Fruit fly (Drosophila melanogaster): Measurements from ENCODE around the gene CG34450.

CG34450 gene

DNA sequence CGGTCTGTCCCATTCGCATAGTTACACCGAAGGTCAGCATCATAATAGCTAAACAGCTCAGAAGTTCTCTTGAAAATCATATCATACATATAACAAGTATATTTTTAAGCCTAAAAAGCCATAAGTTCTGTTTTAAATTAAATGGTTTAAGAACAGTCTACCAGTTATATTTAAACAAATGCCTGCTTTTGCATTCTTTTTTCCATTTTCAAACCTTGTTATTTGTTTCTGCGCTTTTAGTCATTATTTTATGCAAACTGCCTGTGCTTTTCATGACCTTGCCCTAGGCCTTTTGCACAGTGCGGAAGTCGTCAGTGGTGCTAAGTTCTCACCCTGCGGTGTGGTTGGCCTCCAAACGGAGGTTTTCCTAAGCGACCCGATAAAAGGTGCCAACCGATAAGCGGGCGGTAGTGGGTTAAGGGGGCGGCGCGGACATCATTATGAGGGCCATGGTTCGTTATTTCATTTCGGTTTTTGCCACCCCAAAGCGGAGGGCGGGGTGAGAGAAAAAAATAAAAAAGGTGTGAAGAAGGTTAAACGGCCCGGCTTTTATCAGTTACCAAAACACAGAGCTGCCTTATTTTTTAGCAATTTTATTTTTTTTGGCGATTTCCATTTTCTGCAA is 14.3 kb upstream of the CG34450 start:
- peak; percentile 47 for TF ChIP-seq tai (GFP tag; optimal IDR thresholded peaks at IDR 0.05)
- peak; percentile 73 for TF ChIP-seq OdsH (GFP tag; optimal IDR thresholded peaks at IDR 0.05)
- peak; percentile 84 for TF ChIP-seq HLH106 (tag; optimal IDR thresholded peaks at IDR 0.05)
- TF ChIP-seq dl (GFP tag; optimal IDR thresholded peaks at IDR 0.05; ENCODE audit: insufficient read depth in 1 of 2, partially characterized antibody in 2 of 2) = no peak
- peak; percentile 33 for TF ChIP-seq Dfd (GFP tag; optimal IDR thresholded peaks at IDR 0.05)
- no peak for TF ChIP-seq pan (optimal IDR thresholded peaks at IDR 0.05)
- TF ChIP-seq Hr78 (GFP tag; optimal IDR thresholded peaks at IDR 0.05) = no peak
- TF ChIP-seq Vsx2 (GFP tag; optimal IDR thresholded peaks at IDR 0.05; ENCODE audit: partially characterized antibody) = no peak
- peak; percentile 77 for TF ChIP-seq h (GFP tag; optimal IDR thresholded peaks at IDR 0.05)
- TF ChIP-seq jim (GFP tag; optimal IDR thresholded peaks at IDR 0.05) = peak; percentile 78
- no peak for TF ChIP-seq Hr83 (GFP tag; optimal IDR thresholded peaks at IDR 0.05; ENCODE audit: poor library complexity, severe bottlenecking)
- TF ChIP-seq fru (GFP tag; optimal IDR thresholded peaks at IDR 0.05) = peak; percentile 68
- TF ChIP-seq Sp1 (GFP tag; optimal IDR thresholded peaks at IDR 0.05) = peak; percentile 79
- no peak for TF ChIP-seq Myc (optimal IDR thresholded peaks at IDR 0.05)
- no peak for TF ChIP-seq Dif (GFP tag; optimal IDR thresholded peaks at IDR 0.05; ENCODE audit: partially characterized antibody)
- TF ChIP-seq CG32264 (GFP tag; optimal IDR thresholded peaks at IDR 0.05) = no peak
- peak; percentile 80 for TF ChIP-seq ey (GFP tag; optimal IDR thresholded peaks at IDR 0.05)
- TF ChIP-seq CrebA (GFP tag; optimal IDR thresholded peaks at IDR 0.05; ENCODE audit: borderline replicate concordance) = no peak
- no peak for TF ChIP-seq GATAd (GFP tag; optimal IDR thresholded peaks at IDR 0.05)
- TF ChIP-seq psq (GFP tag; optimal IDR thresholded peaks at IDR 0.05) = peak; percentile 54
- no peak for TF ChIP-seq lola (GFP tag; optimal IDR thresholded peaks at IDR 0.05)
- TF ChIP-seq usp (GFP tag; optimal IDR thresholded peaks at IDR 0.05) = no peak
- peak in 1 of 2 experiments; percentile 82 for TF ChIP-seq foxo (GFP tag; optimal IDR thresholded peaks at IDR 0.05)
- peak; percentile 64 for TF ChIP-seq CG9705 (GFP tag; optimal IDR thresholded peaks at IDR 0.05)
- no peak for TF ChIP-seq N (GFP tag; optimal IDR thresholded peaks at IDR 0.05)
- peak; percentile 77 for TF ChIP-seq rgr (GFP tag; optimal IDR thresholded peaks at IDR 0.05)
- no peak for TF ChIP-seq dsf (GFP tag; optimal IDR thresholded peaks at IDR 0.05; ENCODE audit: borderline replicate concordance)
- no peak for TF ChIP-seq brk (GFP tag; optimal IDR thresholded peaks at IDR 0.05)
- TF ChIP-seq Mio (GFP tag; optimal IDR thresholded peaks at IDR 0.05) = no peak
- no peak for TF ChIP-seq sage (GFP tag; optimal IDR thresholded peaks at IDR 0.05)
- no peak for TF ChIP-seq Jra (GFP tag; optimal IDR thresholded peaks at IDR 0.05)
- peak; percentile 78 for TF ChIP-seq br (GFP tag; optimal IDR thresholded peaks at IDR 0.05)
- TF ChIP-seq sv (GFP tag; optimal IDR thresholded peaks at IDR 0.05) = no peak
- no peak for TF ChIP-seq Hnf4 (GFP tag; optimal IDR thresholded peaks at IDR 0.05)
- TF ChIP-seq Abd-B (GFP tag; optimal IDR thresholded peaks at IDR 0.05) = no peak
- TF ChIP-seq woc (GFP tag; optimal IDR thresholded peaks at IDR 0.05) = peak; percentile 27
- no peak for TF ChIP-seq Rel (GFP tag; optimal IDR thresholded peaks at IDR 0.05)
- TF ChIP-seq Rel (tag; optimal IDR thresholded peaks at IDR 0.05) = peak; percentile 26
- TF ChIP-seq dmrt93B (GFP tag; optimal IDR thresholded peaks at IDR 0.05) = peak; percentile 80

DNA sequence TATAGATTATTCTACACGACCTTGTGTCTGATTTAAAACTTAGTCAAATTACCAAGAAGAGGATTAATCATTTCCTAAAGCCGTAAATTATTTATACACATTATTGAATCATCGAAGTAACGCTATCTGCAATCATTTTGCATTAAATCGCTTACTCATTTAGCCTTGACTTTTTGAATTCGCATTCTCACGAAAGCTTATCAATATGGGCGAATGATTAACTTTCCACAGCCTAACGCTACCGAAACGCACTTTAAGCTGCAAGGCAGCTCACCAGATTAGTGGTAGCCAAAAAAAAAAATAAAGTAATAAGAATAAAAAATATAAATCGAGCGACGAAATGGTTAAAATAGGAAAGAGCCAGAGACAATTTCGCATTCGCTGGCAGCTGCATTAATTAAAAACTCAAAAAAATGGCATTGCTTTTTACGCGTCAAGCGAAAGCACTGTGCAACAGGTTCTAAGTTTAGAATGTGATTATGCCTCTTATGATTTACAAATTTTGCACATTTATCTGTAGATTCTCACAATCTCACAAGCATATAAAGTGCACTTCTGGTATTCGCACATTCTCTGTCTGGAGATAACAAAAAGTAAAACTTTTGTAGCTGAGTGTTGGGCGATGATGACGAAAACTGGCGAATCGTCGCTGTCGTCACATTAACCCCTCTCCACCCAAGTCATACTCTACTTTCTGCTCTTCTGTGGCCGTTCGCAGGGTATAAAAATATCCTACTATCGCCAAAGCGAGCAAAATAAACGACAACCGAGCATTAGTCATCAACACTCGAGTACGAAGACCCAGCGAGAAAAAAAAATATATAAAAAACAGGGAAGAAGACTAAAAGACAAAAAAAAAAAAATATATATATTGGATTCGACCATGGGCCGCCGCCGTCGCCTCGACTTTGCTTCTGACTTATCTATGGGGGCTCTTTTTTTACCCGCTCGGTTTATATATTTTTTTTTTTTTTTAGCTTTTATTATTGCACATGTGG is 13.5 kb upstream of the CG34450 start:
- peak; percentile 96 for TF ChIP-seq rgr (GFP tag; optimal IDR thresholded peaks at IDR 0.05)
- TF ChIP-seq br (GFP tag; optimal IDR thresholded peaks at IDR 0.05) = peak; percentile 95
- TF ChIP-seq CG32264 (GFP tag; optimal IDR thresholded peaks at IDR 0.05) = peak; percentile 93
- TF ChIP-seq dmrt93B (GFP tag; optimal IDR thresholded peaks at IDR 0.05) = peak; percentile 91
- no peak for TF ChIP-seq Dfd (GFP tag; optimal IDR thresholded peaks at IDR 0.05)
- peak; percentile 95 for TF ChIP-seq ey (GFP tag; optimal IDR thresholded peaks at IDR 0.05)
- no peak for TF ChIP-seq pan (optimal IDR thresholded peaks at IDR 0.05)
- no peak for TF ChIP-seq Myc (optimal IDR thresholded peaks at IDR 0.05)
- TF ChIP-seq jim (GFP tag; optimal IDR thresholded peaks at IDR 0.05) = no peak
- peak; percentile 80 for TF ChIP-seq tai (GFP tag; optimal IDR thresholded peaks at IDR 0.05)
- TF ChIP-seq fru (GFP tag; optimal IDR thresholded peaks at IDR 0.05) = peak; percentile 94
- no peak for TF ChIP-seq Dif (GFP tag; optimal IDR thresholded peaks at IDR 0.05; ENCODE audit: partially characterized antibody)
- peak; percentile 92 for TF ChIP-seq sage (GFP tag; optimal IDR thresholded peaks at IDR 0.05)
- peak; percentile 93 for TF ChIP-seq Hnf4 (GFP tag; optimal IDR thresholded peaks at IDR 0.05)
- TF ChIP-seq foxo (GFP tag; optimal IDR thresholded peaks at IDR 0.05) = peak; percentile 86 to 95
- TF ChIP-seq Abd-B (GFP tag; optimal IDR thresholded peaks at IDR 0.05) = no peak
- peak; percentile 2 for TF ChIP-seq sv (GFP tag; optimal IDR thresholded peaks at IDR 0.05)
- TF ChIP-seq CrebA (GFP tag; optimal IDR thresholded peaks at IDR 0.05; ENCODE audit: borderline replicate concordance) = peak; percentile 71
- TF ChIP-seq Rel (GFP tag; optimal IDR thresholded peaks at IDR 0.05) = peak; percentile 72
- peak; percentile 66 for TF ChIP-seq Rel (tag; optimal IDR thresholded peaks at IDR 0.05)
- peak; percentile 95 for TF ChIP-seq HLH106 (tag; optimal IDR thresholded peaks at IDR 0.05)
- no peak for TF ChIP-seq lola (GFP tag; optimal IDR thresholded peaks at IDR 0.05)
- peak; percentile 74 for TF ChIP-seq GATAd (GFP tag; optimal IDR thresholded peaks at IDR 0.05)
- TF ChIP-seq Vsx2 (GFP tag; optimal IDR thresholded peaks at IDR 0.05; ENCODE audit: partially characterized antibody) = no peak
- peak; percentile 58 for TF ChIP-seq Hr83 (GFP tag; optimal IDR thresholded peaks at IDR 0.05; ENCODE audit: poor library complexity, severe bottlenecking)
- TF ChIP-seq N (GFP tag; optimal IDR thresholded peaks at IDR 0.05) = no peak
- peak; percentile 78 for TF ChIP-seq CG9705 (GFP tag; optimal IDR thresholded peaks at IDR 0.05)
- TF ChIP-seq psq (GFP tag; optimal IDR thresholded peaks at IDR 0.05) = peak; percentile 83
- TF ChIP-seq usp (GFP tag; optimal IDR thresholded peaks at IDR 0.05) = no peak
- peak; percentile 75 for TF ChIP-seq brk (GFP tag; optimal IDR thresholded peaks at IDR 0.05)
- peak; percentile 95 for TF ChIP-seq h (GFP tag; optimal IDR thresholded peaks at IDR 0.05)
- TF ChIP-seq Hr78 (GFP tag; optimal IDR thresholded peaks at IDR 0.05) = no peak
- no peak for TF ChIP-seq dl (GFP tag; optimal IDR thresholded peaks at IDR 0.05; ENCODE audit: insufficient read depth in 1 of 2, partially characterized antibody in 2 of 2)
- peak; percentile 88 for TF ChIP-seq Mio (GFP tag; optimal IDR thresholded peaks at IDR 0.05)
- TF ChIP-seq Sp1 (GFP tag; optimal IDR thresholded peaks at IDR 0.05) = peak; percentile 93
- peak; percentile 73 for TF ChIP-seq Jra (GFP tag; optimal IDR thresholded peaks at IDR 0.05)
- TF ChIP-seq OdsH (GFP tag; optimal IDR thresholded peaks at IDR 0.05) = peak; percentile 92
